Worm (Caenorhabditis elegans) whole organism, late embryonic: Measurements from ENCODE around the gene rec-8.

Experiments
- F13H6.1 ChIP-seq: sonication (generic microtip); optimal IDR thresholded peaks from 2 replicates; lab custom pipeline; 2016; ENCODE audit warnings: missing genetic modification characterization, missing compliant biosample characterization
- ama-1 ChIP-seq: fragments of 150-350 bp; optimal IDR thresholded peaks from 2 replicates; lab custom pipeline; 2014
- ceh-18 ChIP-seq: sonication (generic microtip); optimal IDR thresholded peaks from 2 replicates; lab custom pipeline; 2016; ENCODE audit warnings: missing genetic modification characterization, missing compliant biosample characterization
- eyg-1 ChIP-seq: sonication (generic microtip); optimal IDR thresholded peaks from 2 replicates; lab custom pipeline; 2016; ENCODE audit warnings: missing genotype, missing genetic modification characterization, missing compliant biosample characterization
- syd-9 ChIP-seq: sonication (generic microtip); optimal IDR thresholded peaks from 2 replicates; lab custom pipeline; 2016; ENCODE audit warnings: mild to moderate bottlenecking, missing genetic modification characterization, moderate library complexity, missing compliant biosample characterization
- tbx-2 ChIP-seq: sonication (generic microtip); optimal IDR thresholded peaks from 2 replicates; lab custom pipeline; 2016; ENCODE audit warnings: missing genetic modification characterization, missing compliant biosample characterization
- ttx-3 ChIP-seq: sonication (generic microtip); optimal IDR thresholded peaks from 2 replicates; lab custom pipeline; 2016; ENCODE audit warnings: missing genetic modification reagents, missing genetic modification characterization, missing compliant biosample characterization

ce11 chrIV:13348592-13348991 is 4.4 kb downstream of the rec-8 start, which contains the start of gene W02A2.12:
- TF ChIP-seq eyg-1 (tag; lab: Kevin White, UChicago) (no peak), ceh-18 (no peak), syd-9 (tag; lab: Kevin White, UChicago) (no peak), F13H6.1 (no peak), ama-1 (lab: Kevin White, UChicago) (no peak), tbx-2 (no peak), ttx-3 (tag; lab: Kevin White, UChicago) (no peak)
